Fruit fly (Drosophila melanogaster) whole organism: ENCODE results near the gene CG16775.

Source experiments
- CG8478 ChIP-seq: fragments of >200 bp; optimal IDR thresholded peaks from 2 replicates; lab custom pipeline; 2018; ENCODE audit warnings: inconsistent platforms
- Dll ChIP-seq: fragments of >200 bp; optimal IDR thresholded peaks from 2 replicates; lab custom pipeline; 2017
- EcR ChIP-seq, 2 experiments: fragments of >200 bp; optimal IDR thresholded peaks; 2 replicates each; lab custom pipeline; 2017; ENCODE audit warnings: missing biosample characterization in 2 of 2, missing genetic modification characterization in 2 of 2, missing genetic modification reagents in 2 of 2
- pan ChIP-seq: fragments of >200 bp; optimal IDR thresholded peaks from 2 replicates; lab custom pipeline; 2017
- psq ChIP-seq: fragments of >200 bp; optimal IDR thresholded peaks from 2 replicates; lab custom pipeline; 2017
- usp ChIP-seq: fragments of >200 bp; optimal IDR thresholded peaks from 2 replicates; lab custom pipeline; 2017; ENCODE audit warnings: missing biosample characterization, missing genetic modification characterization, mixed read lengths

DNA sequence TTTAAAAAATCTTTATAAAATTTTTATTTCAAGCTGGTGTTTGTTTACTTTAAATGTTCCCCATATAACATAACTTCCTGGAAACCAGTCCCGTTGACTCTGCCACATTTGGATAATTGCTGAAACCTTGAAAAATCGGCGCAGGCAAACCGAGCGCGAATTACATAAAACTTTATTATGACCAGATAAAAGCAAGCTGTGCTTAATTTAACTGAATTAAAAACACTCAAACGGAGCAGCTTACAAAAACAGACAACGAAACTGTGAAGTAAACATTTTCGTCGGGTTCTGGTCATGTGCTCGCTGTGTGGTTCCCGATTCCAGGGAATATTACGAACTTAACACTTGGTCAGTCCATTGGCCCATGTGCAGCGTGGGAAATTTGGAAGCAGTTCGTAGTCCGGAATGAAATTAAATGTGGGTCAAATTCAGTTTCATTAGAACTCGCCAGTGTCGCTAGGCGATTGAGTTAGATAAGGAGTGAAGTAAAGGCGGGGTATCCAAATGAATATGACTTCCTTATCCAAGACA lies 47.4 kb upstream of the CG16775 start:
- TF ChIP-seq EcR (GFP tag; optimal IDR thresholded peaks at IDR 0.05; lab: Kevin White, UChicago) (no peak), CG8478 (lab: Kevin White, UChicago) (no peak), pan (lab: Kevin White, UChicago) (no peak), usp (GFP tag; lab: Kevin White, UChicago) (no peak), psq (lab: Kevin White, UChicago) (no peak), Dll (lab: Kevin White, UChicago) (no peak)
